Worm (Caenorhabditis elegans) whole organism, young adult: ENCODE results near the gene T25B9.11.

Source experiments
- bed-1 ChIP-seq: fragments of 200-800 bp; sonication (Bioruptor generic); IDR thresholded peaks from 2 replicates; pipeline ENCODE4 v1.3.6; 2022; ENCODE audit warnings: missing genetic modification reagents, missing genetic modification characterization, missing compliant biosample characterization
- ceh-100 ChIP-seq: fragments of 200-800 bp; sonication (Bioruptor generic); IDR thresholded peaks from 2 replicates; pipeline ENCODE4 v1.3.6; 2022; ENCODE audit warnings: missing genetic modification reagents, missing genetic modification characterization, missing compliant biosample characterization
- dox-1 ChIP-seq: fragments of 200-800 bp; sonication (Bioruptor generic); IDR thresholded peaks from 2 replicates; pipeline ENCODE4 v1.3.6; 2022; ENCODE audit warnings: missing genetic modification reagents, missing genetic modification characterization, missing compliant biosample characterization
- dpl-1 ChIP-seq: fragments of 150-350 bp; optimal IDR thresholded peaks from 2 replicates; lab custom pipeline; 2014; ENCODE audit warnings: missing biosample characterization, missing genetic modification reagents, missing genetic modification characterization
- madf-6 ChIP-seq: fragments of 200-800 bp; sonication (Bioruptor generic); IDR thresholded peaks from 2 replicates; pipeline ENCODE4 v1.3.6; 2022; ENCODE audit warnings: missing genetic modification reagents, missing genetic modification characterization, missing compliant biosample characterization
- nhr-80 ChIP-seq: sonication (generic microtip); optimal IDR thresholded peaks from 2 replicates; lab custom pipeline; 2016; ENCODE audit warnings: missing genetic modification characterization, missing compliant biosample characterization
- pbrm-1 ChIP-seq: fragments of 200-800 bp; sonication (Bioruptor generic); IDR thresholded peaks from 2 replicates; pipeline ENCODE4 v1.3.6; 2022; ENCODE audit warnings: missing genetic modification reagents, missing genetic modification characterization, missing compliant biosample characterization
- rpc-1 ChIP-seq, 2 experiments: fragments of 150-350 bp in 1 of 2; sonication (generic microtip) in 1 of 2; optimal IDR thresholded peaks; 2 replicates each; lab custom pipeline; 2014 to 2018; ENCODE audit warnings: missing biosample characterization in 1 of 2, missing genetic modification characterization in 1 of 2, missing genetic modification reagents in 1 of 2, missing genotype in 1 of 2
- snpc-1.1 ChIP-seq: sonication (generic microtip); optimal IDR thresholded peaks from 2 replicates; lab custom pipeline; 2017; ENCODE audit warnings: missing genetic modification characterization, mild to moderate bottlenecking, missing compliant biosample characterization, antibody characterized with exemption, moderate library complexity, missing genotype, missing genetic modification reagents; ENCODE audit not compliant: insufficient read depth
- ztf-18 ChIP-seq: sonication (generic microtip); optimal IDR thresholded peaks from 2 replicates; lab custom pipeline; 2016; ENCODE audit warnings: missing genotype, mild to moderate bottlenecking, missing genetic modification characterization, missing compliant biosample characterization

- no peak for TF ChIP-seq ztf-18
- no peak for TF ChIP-seq rpc-1 (optimal IDR thresholded peaks at IDR 0.05; lab: Kevin White, UChicago)
- TF ChIP-seq rpc-1 (tag; optimal IDR thresholded peaks at IDR 0.05; lab: Kevin White, UChicago): no peak
- no peak for TF ChIP-seq pbrm-1 (GFP tag; lab: Robert Waterston, UW)
- TF ChIP-seq dpl-1 (GFP tag; lab: Kevin White, UChicago): no peak
- no peak for TF ChIP-seq dox-1 (GFP tag; lab: Robert Waterston, UW)
- no peak for TF ChIP-seq nhr-80 (tag; lab: Kevin White, UChicago)
- no peak for TF ChIP-seq snpc-1.1 (tag; lab: Kevin White, UChicago)
- no peak for TF ChIP-seq bed-1 (GFP tag; lab: Robert Waterston, UW)
- no peak for TF ChIP-seq madf-6 (GFP tag; lab: Robert Waterston, UW)
- TF ChIP-seq ceh-100 (GFP tag; lab: Robert Waterston, UW): no peak
These were observed 14.3 kb downstream of the T25B9.11 start for ce11 chrIV:10778582-10778981.
